Worm (Caenorhabditis elegans) whole organism, early embryonic: Measurements from ENCODE around the gene T04C12.7.

ENCODE experiments used
- B0310.2 ChIP-seq: sonication (generic microtip); optimal IDR thresholded peaks from 2 replicates; lab custom pipeline; 2016; ENCODE audit warnings: mild to moderate bottlenecking, missing genetic modification characterization, missing compliant biosample characterization
- F13C5.2 ChIP-seq: sonication (generic microtip); optimal IDR thresholded peaks from 2 replicates; lab custom pipeline; 2017; ENCODE audit warnings: mild to moderate bottlenecking, missing genetic modification characterization, inconsistent platforms, missing compliant biosample characterization
- aly-1 ChIP-seq: sonication (generic microtip); optimal IDR thresholded peaks from 2 replicates; lab custom pipeline; 2016; ENCODE audit warnings: missing genetic modification characterization, missing compliant biosample characterization
- ama-1 ChIP-seq: fragments of 150-350 bp; optimal IDR thresholded peaks from 2 replicates; lab custom pipeline; 2014
- ceh-13 ChIP-seq: fragments of 200-800 bp; sonication (Bioruptor generic); optimal IDR thresholded peaks from 2 replicates; lab custom pipeline; 2018; ENCODE audit warnings: mild to moderate bottlenecking, missing genetic modification characterization, missing compliant biosample characterization
- ceh-36 ChIP-seq: sonication (generic microtip); optimal IDR thresholded peaks from 2 replicates; lab custom pipeline; 2016; ENCODE audit warnings: missing genetic modification characterization, inconsistent platforms, missing compliant biosample characterization
- ets-7 ChIP-seq: sonication (generic microtip); optimal IDR thresholded peaks from 2 replicates; lab custom pipeline; 2016; ENCODE audit warnings: missing genotype, missing genetic modification characterization, missing compliant biosample characterization
- flt-1 ChIP-seq: fragments of 200-800 bp; sonication (Bioruptor generic); IDR thresholded peaks from 2 replicates; pipeline ENCODE4 v1.3.6; 2022; ENCODE audit warnings: missing genetic modification characterization, missing compliant biosample characterization
- hmbx-1 ChIP-seq: sonication (generic microtip); optimal IDR thresholded peaks from 2 replicates; lab custom pipeline; 2016; ENCODE audit warnings: mild to moderate bottlenecking, missing genetic modification characterization, missing compliant biosample characterization
- hmg-4 ChIP-seq: fragments of 200-800 bp; sonication (Bioruptor generic); optimal IDR thresholded peaks from 2 replicates; lab custom pipeline; 2018; ENCODE audit warnings: mild to moderate bottlenecking, missing genetic modification characterization, missing compliant biosample characterization
- hnd-1 ChIP-seq: sonication (generic microtip); optimal IDR thresholded peaks from 2 replicates; lab custom pipeline; 2016; ENCODE audit warnings: missing genetic modification characterization, missing compliant biosample characterization
- pes-1 ChIP-seq: fragments of 200-800 bp; sonication (Bioruptor generic); IDR thresholded peaks from 2 replicates; pipeline ENCODE4 v1.3.6; 2022; ENCODE audit warnings: missing genetic modification reagents, missing genetic modification characterization, missing compliant biosample characterization
- scrt-1 ChIP-seq: fragments of 200-800 bp; sonication (Bioruptor generic); IDR thresholded peaks from 2 replicates; pipeline ENCODE4 v1.3.6; 2022; ENCODE audit warnings: missing genetic modification characterization, missing compliant biosample characterization
- sea-1 ChIP-seq: fragments of 200-800 bp; sonication (Bioruptor generic); conservative IDR thresholded peaks from 2 replicates; pipeline ENCODE4 v1.3.6; 2022; ENCODE audit warnings: missing genetic modification characterization, missing compliant biosample characterization
- tbx-11 ChIP-seq: fragments of 200-800 bp; sonication (Bioruptor generic); IDR thresholded peaks from 2 replicates; pipeline ENCODE4 v1.3.6; 2022; ENCODE audit warnings: missing genetic modification characterization, missing compliant biosample characterization
- tbx-37 ChIP-seq: fragments of 200-800 bp; sonication (Bioruptor generic); conservative IDR thresholded peaks from 2 replicates; pipeline ENCODE4 v1.3.6; 2022; ENCODE audit warnings: missing genetic modification reagents, missing genetic modification characterization, missing compliant biosample characterization
- tra-4 ChIP-seq: sonication (generic microtip); optimal IDR thresholded peaks from 2 replicates; lab custom pipeline; 2017; ENCODE audit warnings: missing genetic modification characterization, missing compliant biosample characterization

Gene T04C12.7

DNA sequence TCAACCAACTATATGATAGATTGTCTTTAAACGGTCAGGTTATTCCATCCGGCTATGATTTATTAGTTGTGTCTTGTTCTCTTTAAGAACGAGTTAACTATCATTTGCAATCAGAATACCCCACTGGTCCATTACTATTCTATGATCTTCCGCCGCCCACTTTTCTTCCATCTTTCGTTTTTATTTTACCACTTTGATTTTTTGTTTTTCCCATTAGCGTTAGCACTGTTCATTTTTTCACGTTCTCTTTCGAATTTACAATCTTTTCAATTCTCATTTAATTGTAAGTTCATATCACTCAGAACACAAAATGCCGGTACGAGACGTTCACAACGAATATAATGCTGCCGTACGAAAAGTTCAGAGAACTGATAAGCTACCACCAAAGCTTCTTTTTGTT, at the start of gene T04C12.7:
Gene T04C12.7 (plus strand): TSS at position 301 of the 400 bp plus-strand sequence.
- TF ChIP-seq ama-1 (lab: Kevin White, UChicago) (no peak), tbx-37 (GFP tag; lab: Robert Waterston, UW) (no peak)

DNA sequence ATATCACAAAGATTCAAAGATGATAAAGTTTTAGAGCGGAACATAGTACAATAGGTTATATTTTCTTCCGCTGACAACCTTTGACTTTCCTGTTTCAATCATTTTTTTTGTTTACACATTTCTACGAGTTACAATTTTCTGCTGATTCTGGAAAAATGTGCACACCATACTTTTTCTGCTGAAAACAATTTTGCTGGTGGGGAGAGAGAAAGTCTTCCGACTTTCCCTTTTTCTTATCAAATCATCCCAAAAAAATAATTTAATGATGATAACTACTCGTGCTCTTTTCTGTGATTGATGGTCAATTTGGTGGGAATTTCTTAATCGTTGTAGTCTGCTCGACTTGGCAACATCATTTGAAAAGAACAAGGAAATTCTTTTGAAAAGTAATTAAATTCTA, 46.3 kb upstream of the T04C12.7 start:
- TF ChIP-seq hmg-4 = no peak
- no peak for TF ChIP-seq flt-1 (GFP tag; lab: Robert Waterston, UW)
- no peak for TF ChIP-seq ama-1 (lab: Kevin White, UChicago)
- TF ChIP-seq scrt-1 (GFP tag; lab: Robert Waterston, UW) = no peak

DNA sequence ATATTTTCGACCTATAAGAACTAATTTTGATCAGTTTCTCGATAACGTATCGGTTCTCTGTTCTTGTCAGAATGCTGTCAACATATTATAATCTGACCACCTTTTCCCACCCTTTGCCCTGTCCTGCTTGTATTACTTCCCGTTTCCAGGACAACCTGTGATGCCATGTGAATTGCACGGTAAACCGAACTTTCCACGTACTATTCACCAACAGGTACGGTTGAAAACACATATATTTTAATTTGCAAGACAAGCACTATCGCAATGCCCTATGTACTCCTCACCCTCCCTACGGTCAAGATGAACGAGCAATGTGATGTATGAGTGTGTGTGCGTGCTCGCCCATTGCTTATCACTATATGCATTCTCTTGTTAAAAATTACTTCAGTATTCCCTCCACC, 44.8 kb upstream of the T04C12.7 start:
- no peak for TF ChIP-seq aly-1 (tag; lab: Kevin White, UChicago)
- no peak for TF ChIP-seq ama-1 (lab: Kevin White, UChicago)
- no peak for TF ChIP-seq hnd-1
- no peak for TF ChIP-seq hmbx-1
- TF ChIP-seq tra-4 (tag; lab: Kevin White, UChicago) = no peak
- TF ChIP-seq ceh-13 (GFP tag; lab: Kevin White, UChicago) = no peak
- no peak for TF ChIP-seq B0310.2 (tag; lab: Kevin White, UChicago)
- TF ChIP-seq tbx-11 (GFP tag; lab: Robert Waterston, UW) = no peak
- TF ChIP-seq sea-1 = no peak
- no peak for TF ChIP-seq flt-1 (GFP tag; lab: Robert Waterston, UW)
- no peak for TF ChIP-seq scrt-1 (GFP tag; lab: Robert Waterston, UW)
- TF ChIP-seq ceh-36 (tag; lab: Kevin White, UChicago) = no peak

DNA sequence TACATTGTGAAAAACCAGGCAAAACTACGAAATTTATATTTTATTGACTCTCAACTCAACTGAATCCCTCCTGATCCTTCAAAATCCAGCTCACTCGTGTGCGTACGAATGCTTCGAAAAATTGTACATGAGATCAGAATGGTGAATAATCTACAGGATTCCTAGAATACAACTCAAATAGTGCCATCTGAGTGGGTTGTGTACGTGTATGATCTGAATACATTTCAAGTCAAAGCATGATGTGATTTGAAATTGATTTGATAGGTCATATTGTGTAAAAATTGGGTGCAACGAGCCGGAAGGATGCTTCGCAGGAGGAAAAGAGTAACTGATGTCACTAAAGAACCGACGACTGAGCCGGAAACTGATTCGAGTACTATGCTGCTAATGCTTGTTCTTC, 43.2 kb upstream of the T04C12.7 start:
- TF ChIP-seq ceh-36 (tag; lab: Kevin White, UChicago) (no peak), hmg-4 (no peak), B0310.2 (tag; lab: Kevin White, UChicago) (no peak), ceh-13 (GFP tag; lab: Kevin White, UChicago) (no peak), pes-1 (GFP tag; lab: Robert Waterston, UW) (no peak), ets-7 (tag; lab: Kevin White, UChicago) (no peak), scrt-1 (GFP tag; lab: Robert Waterston, UW) (no peak), ama-1 (lab: Kevin White, UChicago) (no peak)

DNA sequence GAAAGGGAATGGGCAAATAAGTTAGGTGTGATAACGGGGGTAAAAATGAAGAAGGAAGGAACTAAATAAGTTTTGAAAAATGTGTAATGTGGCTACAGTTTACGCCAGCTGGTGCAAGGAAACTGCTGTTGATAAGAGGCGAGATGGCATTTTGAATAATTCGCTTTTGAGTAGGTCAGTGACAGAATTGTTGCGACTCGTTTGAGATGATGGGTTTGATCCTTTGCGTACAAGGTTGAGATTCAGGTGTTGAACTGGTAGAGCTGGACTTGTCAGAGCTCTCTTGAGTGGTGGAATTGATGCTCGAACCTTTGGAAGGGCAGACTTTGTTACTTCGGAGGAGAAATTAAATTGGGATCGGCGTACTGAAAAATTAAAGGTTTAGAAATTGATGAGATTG, 42.1 kb upstream of the T04C12.7 start:
- no peak for TF ChIP-seq hmbx-1
- no peak for TF ChIP-seq B0310.2 (tag; lab: Kevin White, UChicago)
- TF ChIP-seq F13C5.2 = no peak
- no peak for TF ChIP-seq aly-1 (tag; lab: Kevin White, UChicago)
- no peak for TF ChIP-seq scrt-1 (GFP tag; lab: Robert Waterston, UW)
- no peak for TF ChIP-seq flt-1 (GFP tag; lab: Robert Waterston, UW)
- no peak for TF ChIP-seq tbx-11 (GFP tag; lab: Robert Waterston, UW)
- TF ChIP-seq ets-7 (tag; lab: Kevin White, UChicago) = no peak
- no peak for TF ChIP-seq hnd-1
- no peak for TF ChIP-seq hmg-4
- TF ChIP-seq pes-1 (GFP tag; lab: Robert Waterston, UW) = no peak
- no peak for TF ChIP-seq tbx-37 (GFP tag; lab: Robert Waterston, UW)
- no peak for TF ChIP-seq ceh-13 (GFP tag; lab: Kevin White, UChicago)
- TF ChIP-seq sea-1 = no peak
- TF ChIP-seq tra-4 (tag; lab: Kevin White, UChicago) = no peak
- no peak for TF ChIP-seq ama-1 (lab: Kevin White, UChicago)
- no peak for TF ChIP-seq ceh-36 (tag; lab: Kevin White, UChicago)

DNA sequence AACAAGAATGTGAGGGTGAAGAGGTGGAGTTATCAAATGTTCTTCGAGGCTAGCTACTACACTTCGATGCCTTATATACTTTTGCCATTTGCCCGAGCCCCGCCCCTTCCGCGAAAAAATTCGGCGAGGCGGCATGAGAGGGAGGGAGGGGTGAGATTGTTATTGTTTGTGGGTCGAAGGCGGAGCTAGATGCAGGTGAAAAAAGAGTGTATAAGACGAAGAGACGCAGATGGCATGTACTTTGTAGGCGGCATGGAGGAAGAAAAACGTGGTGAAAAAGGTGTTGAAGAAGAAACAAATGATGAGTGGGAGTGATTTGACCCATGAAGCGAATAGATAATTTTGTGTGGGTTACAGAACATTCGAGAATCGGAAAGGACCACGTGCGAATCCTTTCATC, 41.5 kb upstream of the T04C12.7 start, which contains the start of gene C13G3.1:
Gene C13G3.1 (minus strand): TSS at position 47 of the 400 bp plus-strand sequence.
- TF ChIP-seq B0310.2 (tag; lab: Kevin White, UChicago) = no peak
- no peak for TF ChIP-seq tra-4 (tag; lab: Kevin White, UChicago)
- TF ChIP-seq hmbx-1 = no peak
- TF ChIP-seq hmg-4 = no peak
- TF ChIP-seq pes-1 (GFP tag; lab: Robert Waterston, UW) = no peak
- TF ChIP-seq ama-1 (lab: Kevin White, UChicago) = no peak
- no peak for TF ChIP-seq sea-1
- TF ChIP-seq ets-7 (tag; lab: Kevin White, UChicago) = no peak
- no peak for TF ChIP-seq aly-1 (tag; lab: Kevin White, UChicago)
- no peak for TF ChIP-seq hnd-1
- TF ChIP-seq flt-1 (GFP tag; lab: Robert Waterston, UW) = no peak
- no peak for TF ChIP-seq tbx-11 (GFP tag; lab: Robert Waterston, UW)
- TF ChIP-seq tbx-37 (GFP tag; lab: Robert Waterston, UW) = no peak
- TF ChIP-seq F13C5.2 = no peak

DNA sequence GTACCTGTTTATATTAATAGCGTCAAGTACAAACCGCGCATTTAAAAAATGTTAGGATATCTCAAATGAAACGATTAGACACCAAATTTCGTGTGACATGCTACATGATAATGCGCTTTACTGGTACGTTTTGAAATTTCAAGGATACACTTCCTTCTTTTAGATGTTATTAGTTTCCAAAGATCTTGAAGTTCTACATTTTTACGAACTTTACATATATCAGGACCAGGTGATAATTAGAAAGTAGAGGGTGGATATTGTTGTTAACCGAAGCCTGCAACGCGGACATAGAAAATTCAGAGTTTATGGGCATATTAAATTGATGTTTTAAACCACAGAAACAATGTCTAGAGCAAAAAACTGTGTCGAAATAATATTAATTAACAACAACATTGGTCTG, 40.7 kb upstream of the T04C12.7 start:
- TF ChIP-seq tbx-37 (GFP tag; lab: Robert Waterston, UW) = no peak
- TF ChIP-seq sea-1 = no peak
- no peak for TF ChIP-seq B0310.2 (tag; lab: Kevin White, UChicago)
- no peak for TF ChIP-seq ceh-36 (tag; lab: Kevin White, UChicago)

DNA sequence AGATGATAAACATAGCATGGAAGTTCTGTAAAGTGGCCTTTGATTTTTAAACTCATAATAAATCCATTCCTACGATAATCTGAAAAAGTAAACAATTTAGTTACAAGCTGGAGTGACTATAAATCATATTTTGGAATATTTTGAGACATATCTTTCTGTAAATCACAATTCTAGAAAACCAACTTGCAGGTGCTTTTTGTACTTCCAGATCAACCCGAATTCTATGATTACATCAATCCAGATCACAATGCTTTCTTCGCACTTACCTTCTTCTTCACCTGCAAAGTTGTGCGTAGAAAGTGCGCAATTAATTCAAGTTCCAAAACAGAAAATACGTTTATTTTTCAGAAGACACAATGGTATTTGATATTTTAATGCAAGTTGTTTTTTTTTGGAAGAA, 39.2 kb upstream of the T04C12.7 start:
- no peak for TF ChIP-seq tbx-37 (GFP tag; lab: Robert Waterston, UW)
- TF ChIP-seq tra-4 (tag; lab: Kevin White, UChicago) = no peak
- no peak for TF ChIP-seq aly-1 (tag; lab: Kevin White, UChicago)
- TF ChIP-seq tbx-11 (GFP tag; lab: Robert Waterston, UW) = no peak
- TF ChIP-seq flt-1 (GFP tag; lab: Robert Waterston, UW) = no peak
- no peak for TF ChIP-seq hmg-4
- TF ChIP-seq ama-1 (lab: Kevin White, UChicago) = no peak
- no peak for TF ChIP-seq B0310.2 (tag; lab: Kevin White, UChicago)
- no peak for TF ChIP-seq hmbx-1
- no peak for TF ChIP-seq scrt-1 (GFP tag; lab: Robert Waterston, UW)
